Worm (Caenorhabditis elegans) whole organism, young adult: ENCODE measurements around the gene rrc-1.

Source experiments
- B0019.2 ChIP-seq: fragments of 200-800 bp; sonication (Bioruptor generic); conservative IDR thresholded peaks from 2 replicates; pipeline ENCODE4 v1.3.6; 2022; ENCODE audit warnings: missing genetic modification reagents, missing genetic modification characterization, missing compliant biosample characterization
- B0035.1 ChIP-seq: sonication (generic microtip); optimal IDR thresholded peaks from 2 replicates; lab custom pipeline; 2016; ENCODE audit warnings: missing genetic modification characterization, mild to moderate bottlenecking, missing compliant biosample characterization, missing genotype, missing genetic modification reagents
- F33H1.4 ChIP-seq: fragments of 200-800 bp; sonication (Bioruptor generic); IDR thresholded peaks from 2 replicates; pipeline ENCODE4 v1.3.6; 2022; ENCODE audit warnings: missing genetic modification reagents, missing genetic modification characterization, missing compliant biosample characterization
- T07F8.4 ChIP-seq: sonication (generic microtip); optimal IDR thresholded peaks from 2 replicates; lab custom pipeline; 2016; ENCODE audit warnings: mild to moderate bottlenecking, missing genetic modification characterization, moderate library complexity, missing compliant biosample characterization
- Y56A3A.18 ChIP-seq: fragments of 200-800 bp; sonication (Bioruptor generic); IDR thresholded peaks from 2 replicates; pipeline ENCODE4 v1.3.6; 2022; ENCODE audit warnings: missing genetic modification reagents, missing genetic modification characterization, missing compliant biosample characterization
- Y67H2A.10 ChIP-seq: fragments of 200-800 bp; sonication (Bioruptor generic); conservative IDR thresholded peaks from 2 replicates; pipeline ENCODE4 v1.3.6; 2022; ENCODE audit warnings: missing genetic modification reagents, missing genetic modification characterization, missing compliant biosample characterization
- Y95B8A.8 ChIP-seq: fragments of 200-800 bp; sonication (Bioruptor generic); IDR thresholded peaks from 2 replicates; pipeline ENCODE4 v1.3.6; 2022; ENCODE audit warnings: missing genetic modification reagents, missing genetic modification characterization, missing compliant biosample characterization
- ama-1 ChIP-seq, 3 experiments: fragments of 150-350 bp in 1 of 3; sonication (generic microtip) in 2 of 3; optimal IDR thresholded peaks; 2 replicates each; lab custom pipeline; 2014 to 2018; ENCODE audit warnings: missing biosample characterization in 2 of 3, missing genetic modification characterization in 2 of 3, missing genetic modification reagents in 2 of 3
- aptf-3 ChIP-seq: fragments of 200-800 bp; sonication (Bioruptor generic); IDR thresholded peaks from 2 replicates; pipeline ENCODE4 v1.3.6; 2022; ENCODE audit warnings: missing genetic modification characterization, missing compliant biosample characterization
- attf-3 ChIP-seq: fragments of 200-800 bp; sonication (Bioruptor generic); conservative IDR thresholded peaks from 2 replicates; pipeline ENCODE4 v1.3.6; 2022; ENCODE audit warnings: missing genetic modification reagents, missing genetic modification characterization, missing compliant biosample characterization
- attf-6 ChIP-seq: fragments of 200-800 bp; sonication (Bioruptor generic); IDR thresholded peaks from 2 replicates; pipeline ENCODE4 v1.3.6; 2022; ENCODE audit warnings: missing genetic modification reagents, missing genetic modification characterization, missing compliant biosample characterization
- ceh-27 ChIP-seq: fragments of 200-800 bp; sonication (Bioruptor generic); optimal IDR thresholded peaks from 2 replicates; lab custom pipeline; 2018; ENCODE audit warnings: mild to moderate bottlenecking, missing genetic modification characterization, moderate library complexity, missing compliant biosample characterization
- chd-7 ChIP-seq: sonication (generic microtip); optimal IDR thresholded peaks from 2 replicates; lab custom pipeline; 2016; ENCODE audit warnings: mild to moderate bottlenecking, missing genetic modification characterization, moderate library complexity, missing compliant biosample characterization
- die-1 ChIP-seq: sonication (generic microtip); optimal IDR thresholded peaks from 2 replicates; lab custom pipeline; 2016; ENCODE audit warnings: missing genotype, mild to moderate bottlenecking, missing genetic modification characterization, missing compliant biosample characterization
- egl-18 ChIP-seq: fragments of 200-800 bp; sonication (Bioruptor generic); IDR thresholded peaks from 2 replicates; pipeline ENCODE4 v1.3.6; 2022; ENCODE audit warnings: missing genetic modification reagents, missing genetic modification characterization, missing compliant biosample characterization
- egrh-3 ChIP-seq: fragments of 200-800 bp; sonication (Bioruptor generic); IDR thresholded peaks from 2 replicates; pipeline ENCODE4 v1.3.6; 2022; ENCODE audit warnings: missing genetic modification reagents, missing genetic modification characterization, missing compliant biosample characterization
- hrde-1 ChIP-seq: sonication (generic microtip); optimal IDR thresholded peaks from 2 replicates; lab custom pipeline; 2016; ENCODE audit warnings: missing genetic modification characterization, mild to moderate bottlenecking, missing compliant biosample characterization, moderate library complexity, missing genotype, missing genetic modification reagents, borderline replicate concordance
- hsf-1 ChIP-seq: fragments of 200-800 bp; sonication (Bioruptor generic); IDR thresholded peaks from 2 replicates; pipeline ENCODE4 v1.3.6; 2022; ENCODE audit warnings: missing genetic modification reagents, missing genetic modification characterization, missing compliant biosample characterization
- let-607 ChIP-seq, 2 experiments: fragments of 200-800 bp in 1 of 2; sonication (Bioruptor generic) in 1 of 2; sonication (generic microtip) in 1 of 2; optimal IDR thresholded peaks; 2 replicates each; lab custom pipeline; 2016 to 2018; ENCODE audit warnings: mild to moderate bottlenecking in 2 of 2, missing compliant biosample characterization in 2 of 2, missing genetic modification characterization in 2 of 2, moderate library complexity in 2 of 2, missing genotype in 1 of 2
- lin-26 ChIP-seq: fragments of 200-800 bp; sonication (Bioruptor generic); IDR thresholded peaks from 2 replicates; pipeline ENCODE4 v1.3.6; 2022; ENCODE audit warnings: missing genetic modification reagents, missing genetic modification characterization, missing compliant biosample characterization
- lir-1 ChIP-seq: fragments of 200-800 bp; sonication (Bioruptor generic); conservative IDR thresholded peaks from 2 replicates; pipeline ENCODE4 v1.3.6; 2022; ENCODE audit warnings: missing genetic modification reagents, missing genetic modification characterization, missing compliant biosample characterization
- madf-3 ChIP-seq: fragments of 200-800 bp; sonication (Bioruptor generic); IDR thresholded peaks from 2 replicates; pipeline ENCODE4 v1.3.6; 2022; ENCODE audit warnings: missing genetic modification reagents, missing genetic modification characterization, missing compliant biosample characterization
- madf-6 ChIP-seq: fragments of 200-800 bp; sonication (Bioruptor generic); IDR thresholded peaks from 2 replicates; pipeline ENCODE4 v1.3.6; 2022; ENCODE audit warnings: missing genetic modification reagents, missing genetic modification characterization, missing compliant biosample characterization
- mes-4 ChIP-seq: sonication (generic microtip); optimal IDR thresholded peaks from 2 replicates; lab custom pipeline; 2016; ENCODE audit warnings: missing genotype, missing genetic modification characterization, missing compliant biosample characterization
- nfya-2 ChIP-seq: fragments of 200-800 bp; sonication (Bioruptor generic); IDR thresholded peaks from 2 replicates; pipeline ENCODE4 v1.3.6; 2022; ENCODE audit warnings: missing genetic modification reagents, missing genetic modification characterization, missing compliant biosample characterization
- nhr-80 ChIP-seq: sonication (generic microtip); optimal IDR thresholded peaks from 2 replicates; lab custom pipeline; 2016; ENCODE audit warnings: missing genetic modification characterization, missing compliant biosample characterization
- pha-4 ChIP-seq: fragments of 150-350 bp; sonication (generic microtip); optimal IDR thresholded peaks from 2 replicates; lab custom pipeline; 2014; ENCODE audit warnings: missing biosample characterization, missing genetic modification reagents, missing genetic modification characterization
- rcor-1 ChIP-seq: fragments of 200-800 bp; sonication (Bioruptor generic); IDR thresholded peaks from 2 replicates; pipeline ENCODE4 v1.3.6; 2022; ENCODE audit warnings: missing genetic modification reagents, missing genetic modification characterization, missing compliant biosample characterization
- sdz-38 ChIP-seq: sonication (generic microtip); optimal IDR thresholded peaks from 2 replicates; lab custom pipeline; 2016; ENCODE audit warnings: missing genotype, missing genetic modification characterization, missing compliant biosample characterization
- sptf-2 ChIP-seq: fragments of 200-800 bp; sonication (Bioruptor generic); optimal IDR thresholded peaks from 2 replicates; lab custom pipeline; 2018; ENCODE audit warnings: mild to moderate bottlenecking, missing genetic modification characterization, missing compliant biosample characterization
- tbx-9 ChIP-seq: sonication (generic microtip); optimal IDR thresholded peaks from 2 replicates; lab custom pipeline; 2016; ENCODE audit warnings: borderline replicate concordance, missing genetic modification characterization, inconsistent platforms, missing compliant biosample characterization
- tlf-1 ChIP-seq: fragments of 200-800 bp; sonication (Bioruptor generic); optimal IDR thresholded peaks from 2 replicates; lab custom pipeline; 2018; ENCODE audit warnings: mild to moderate bottlenecking, missing genetic modification characterization, missing compliant biosample characterization
- unc-62 ChIP-seq: fragments of 150-350 bp; optimal IDR thresholded peaks from 2 replicates; lab custom pipeline; 2014; ENCODE audit warnings: missing biosample characterization, missing genetic modification reagents, missing genetic modification characterization
- xnd-1 ChIP-seq: sonication (generic microtip); optimal IDR thresholded peaks from 2 replicates; lab custom pipeline; 2016; ENCODE audit warnings: missing genotype, missing genetic modification reagents, missing genetic modification characterization, missing compliant biosample characterization
- ztf-22 ChIP-seq: fragments of 200-800 bp; sonication (Bioruptor generic); optimal IDR thresholded peaks from 2 replicates; lab custom pipeline; 2018; ENCODE audit warnings: mild to moderate bottlenecking, missing genetic modification characterization, moderate library complexity, missing compliant biosample characterization
- ztf-25 ChIP-seq: fragments of 200-800 bp; sonication (Bioruptor generic); IDR thresholded peaks from 2 replicates; pipeline ENCODE4 v1.3.6; 2022; ENCODE audit warnings: missing genetic modification reagents, missing genetic modification characterization, missing compliant biosample characterization
- ztf-28 ChIP-seq: fragments of 200-800 bp; sonication (Bioruptor generic); IDR thresholded peaks from 2 replicates; pipeline ENCODE4 v1.3.6; 2022; ENCODE audit warnings: missing genetic modification reagents, missing genetic modification characterization, missing compliant biosample characterization

Gene rrc-1

DNA sequence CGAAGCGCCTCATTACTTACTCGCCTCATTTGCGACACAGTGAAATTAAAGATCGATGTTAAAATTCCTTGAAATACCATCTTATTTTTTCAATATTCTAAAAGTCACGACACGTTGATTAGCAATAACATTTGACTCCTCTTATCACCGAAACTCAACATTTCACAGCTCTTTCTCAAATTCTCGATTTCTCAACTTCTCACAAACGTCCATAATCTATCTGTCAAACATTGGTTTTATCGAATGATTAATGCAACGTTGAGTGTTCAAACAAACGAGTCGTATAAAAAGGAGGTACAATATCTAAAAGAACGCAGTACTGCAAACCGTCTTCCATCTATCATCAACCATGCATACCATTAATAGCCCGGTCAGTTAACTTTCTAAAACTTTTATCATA lies 19.2 kb upstream of the rrc-1 start, which contains the start of gene lec-8:
Gene lec-8 (plus strand): TSS at position 314 of the 400 bp plus-strand sequence.
- no peak for TF ChIP-seq pha-4
- no peak for TF ChIP-seq madf-6 (GFP tag; lab: Robert Waterston, UW)
- no peak for TF ChIP-seq aptf-3
- TF ChIP-seq unc-62 (GFP tag; lab: Kevin White, UChicago): peak; percentile 45
- TF ChIP-seq die-1: no peak
- no peak for TF ChIP-seq ztf-28
- peak; percentile 20 for TF ChIP-seq ztf-22
- peak in 1 of 2 experiments; percentile 24 for TF ChIP-seq let-607 (tag; optimal IDR thresholded peaks at IDR 0.05; lab: Kevin White, UChicago)
- no peak for TF ChIP-seq nfya-2 (GFP tag; lab: Robert Waterston, UW)
- TF ChIP-seq nhr-80 (tag; lab: Kevin White, UChicago): peak; percentile 93
- no peak for TF ChIP-seq B0035.1

ce11 chrX:9848214-9848789 lies 17.2 kb upstream of the rrc-1 start:
- no peak for TF ChIP-seq rcor-1 (GFP tag; lab: Robert Waterston, UW)
- TF ChIP-seq ztf-25 (GFP tag; lab: Robert Waterston, UW): no peak
- no peak for TF ChIP-seq egl-18 (GFP tag; lab: Robert Waterston, UW)
- TF ChIP-seq hrde-1: no peak
- TF ChIP-seq nhr-80 (tag; lab: Kevin White, UChicago): no peak
- no peak for TF ChIP-seq Y67H2A.10 (GFP tag; lab: Robert Waterston, UW)
- no peak for TF ChIP-seq Y56A3A.18 (GFP tag; lab: Robert Waterston, UW)
- TF ChIP-seq T07F8.4: no peak
- TF ChIP-seq egrh-3 (GFP tag; lab: Robert Waterston, UW): no peak
- TF ChIP-seq lin-26: no peak
- no peak for TF ChIP-seq F33H1.4
- TF ChIP-seq attf-6 (GFP tag; lab: Robert Waterston, UW): no peak
- TF ChIP-seq attf-3 (GFP tag; lab: Robert Waterston, UW): no peak
- TF ChIP-seq xnd-1 (tag; lab: Kevin White, UChicago): no peak
- TF ChIP-seq tbx-9: no peak
- no peak for TF ChIP-seq lir-1 (GFP tag; lab: Robert Waterston, UW)

DNA sequence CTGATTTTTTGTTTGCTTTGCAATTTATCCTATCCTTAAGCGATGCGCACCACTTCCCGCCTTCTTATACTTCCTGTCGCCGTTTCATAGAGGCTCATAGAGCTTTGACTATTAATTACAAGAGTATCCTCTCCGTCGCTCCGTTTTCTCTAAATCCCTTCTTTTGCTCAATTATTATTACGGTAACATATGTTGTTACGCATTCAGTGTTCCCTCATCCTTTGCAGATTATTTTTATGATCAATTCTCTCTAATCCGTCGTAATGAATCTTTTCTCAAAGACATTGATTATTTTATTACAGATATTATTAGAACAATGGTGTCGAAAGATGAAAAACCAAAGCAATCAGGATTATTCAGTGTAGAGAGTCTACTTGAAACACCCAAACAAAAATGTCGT lies 15.9 kb upstream of the rrc-1 start, which contains the start of gene vab-15:
Gene vab-15 (plus strand): TSS at position 301 of the 400 bp plus-strand sequence.
- TF ChIP-seq madf-3 (GFP tag; lab: Robert Waterston, UW): no peak
- TF ChIP-seq ama-1 (optimal IDR thresholded peaks at IDR 0.05; lab: Kevin White, UChicago): no peak
- TF ChIP-seq ama-1 (GFP tag; optimal IDR thresholded peaks at IDR 0.05; lab: Kevin White, UChicago): no peak
- TF ChIP-seq rcor-1 (GFP tag; lab: Robert Waterston, UW): no peak
- TF ChIP-seq Y67H2A.10 (GFP tag; lab: Robert Waterston, UW): no peak
- TF ChIP-seq B0019.2 (GFP tag; lab: Robert Waterston, UW): no peak
- TF ChIP-seq mes-4 (tag; lab: Kevin White, UChicago): no peak
- no peak for TF ChIP-seq sdz-38 (tag; lab: Kevin White, UChicago)
- no peak for TF ChIP-seq ceh-27 (GFP tag; lab: Kevin White, UChicago)
- no peak for TF ChIP-seq sptf-2 (GFP tag; lab: Kevin White, UChicago)
- no peak for TF ChIP-seq tlf-1 (GFP tag; lab: Kevin White, UChicago)
- TF ChIP-seq Y95B8A.8 (GFP tag; lab: Robert Waterston, UW): no peak
- no peak for TF ChIP-seq egl-18 (GFP tag; lab: Robert Waterston, UW)
- TF ChIP-seq chd-7 (tag; lab: Kevin White, UChicago): no peak
- TF ChIP-seq hsf-1 (GFP tag; lab: Robert Waterston, UW): no peak
